Fruit fly (Drosophila melanogaster) whole organism, adult: ENCODE data around the gene CG11674.

Experiments used
- CG11617 ChIP-seq: fragments of 200-800 bp; sonication (Bioruptor generic); optimal IDR thresholded peaks from 2 replicates; lab custom pipeline; 2017; ENCODE audit warnings: mild to moderate bottlenecking, missing biosample characterization, missing genetic modification reagents, missing genetic modification characterization
- CG12768 ChIP-seq: fragments of 200-800 bp; sonication (Bioruptor generic); optimal IDR thresholded peaks from 2 replicates; lab custom pipeline; 2017; ENCODE audit warnings: missing biosample characterization, missing genetic modification characterization, mild to moderate bottlenecking, moderate library complexity, missing genetic modification reagents
- CG14711 ChIP-seq: fragments of 200-800 bp; sonication (Bioruptor generic); optimal IDR thresholded peaks from 2 replicates; lab custom pipeline; 2018; ENCODE audit warnings: missing biosample characterization, mild to moderate bottlenecking, missing genetic modification characterization, moderate library complexity
- CG1620 ChIP-seq: fragments of 200-800 bp; sonication (Bioruptor generic); optimal IDR thresholded peaks from 2 replicates; lab custom pipeline; 2016; ENCODE audit warnings: missing biosample characterization, missing genetic modification characterization
- CG33017 ChIP-seq: fragments of 200-800 bp; sonication (Bioruptor generic); optimal IDR thresholded peaks from 2 replicates; lab custom pipeline; 2018; ENCODE audit warnings: missing biosample characterization, mild to moderate bottlenecking, missing genetic modification characterization, moderate library complexity
- CG5204 ChIP-seq: fragments of 200-800 bp; sonication (Bioruptor generic); optimal IDR thresholded peaks from 2 replicates; lab custom pipeline; 2016; ENCODE audit warnings: missing biosample characterization, missing genetic modification characterization
- CG7045 ChIP-seq: fragments of 200-800 bp; sonication (Bioruptor generic); optimal IDR thresholded peaks from 2 replicates; lab custom pipeline; 2017; ENCODE audit warnings: missing biosample characterization, mild to moderate bottlenecking, missing genetic modification characterization
- CG7101 ChIP-seq: fragments of 200-800 bp; sonication (Bioruptor generic); optimal IDR thresholded peaks from 2 replicates; lab custom pipeline; 2018; ENCODE audit warnings: missing biosample characterization, mild to moderate bottlenecking, missing genetic modification characterization, moderate library complexity
- Clk ChIP-seq: fragments of 200-800 bp; sonication (Bioruptor generic); optimal IDR thresholded peaks from 2 replicates; lab custom pipeline; 2017; ENCODE audit warnings: missing biosample characterization, missing genetic modification characterization
- Crg-1 ChIP-seq: fragments of 200-800 bp; sonication (Bioruptor generic); optimal IDR thresholded peaks from 2 replicates; lab custom pipeline; 2016; ENCODE audit warnings: missing biosample characterization, missing genetic modification characterization
- Hr96 ChIP-seq: fragments of 200-800 bp; sonication (Bioruptor generic); optimal IDR thresholded peaks from 2 replicates; lab custom pipeline; 2016; ENCODE audit warnings: missing biosample characterization, missing genetic modification characterization
- Mnt ChIP-seq: fragments of 200-800 bp; sonication (Bioruptor generic); optimal IDR thresholded peaks from 2 replicates; lab custom pipeline; 2016; ENCODE audit warnings: missing biosample characterization, mild to moderate bottlenecking, missing genetic modification characterization
- bab1 ChIP-seq: fragments of 200-800 bp; sonication (Bioruptor generic); optimal IDR thresholded peaks from 3 replicates; lab custom pipeline; 2019; ENCODE audit warnings: missing biosample characterization, mild to moderate bottlenecking, missing genetic modification characterization, moderate library complexity
- cic ChIP-seq: fragments of 200-800 bp; sonication (Bioruptor generic); optimal IDR thresholded peaks from 2 replicates; lab custom pipeline; 2017; ENCODE audit warnings: missing biosample characterization, mild to moderate bottlenecking, missing genetic modification characterization, moderate library complexity
- cnc ChIP-seq, 2 experiments: fragments of >200 bp; optimal IDR thresholded peaks; 2 replicates each; lab custom pipeline; 2017
- kay ChIP-seq: fragments of 200-800 bp; sonication (Bioruptor generic); peaks from one replicate; lab custom pipeline; 2016; ENCODE audit warnings: missing biosample characterization, missing genetic modification characterization, borderline replicate concordance
- ovo ChIP-seq: fragments of 200-800 bp; sonication (Bioruptor generic); optimal IDR thresholded peaks from 2 replicates; lab custom pipeline; 2016; ENCODE audit warnings: missing biosample characterization, missing genetic modification characterization
- pad ChIP-seq: fragments of 200-800 bp; sonication (Bioruptor generic); optimal IDR thresholded peaks from 3 replicates; lab custom pipeline; 2017; ENCODE audit warnings: missing biosample characterization, missing genetic modification characterization, mild to moderate bottlenecking, moderate library complexity, missing genetic modification reagents
- tj ChIP-seq: fragments of 200-800 bp; sonication (Bioruptor generic); optimal IDR thresholded peaks from 3 replicates; lab custom pipeline; 2017; ENCODE audit warnings: missing biosample characterization, mild to moderate bottlenecking, missing genetic modification characterization, moderate library complexity
- toe ChIP-seq: fragments of 200-800 bp; sonication (Bioruptor generic); optimal IDR thresholded peaks from 2 replicates; lab custom pipeline; 2016; ENCODE audit warnings: missing biosample characterization, missing genetic modification characterization

CG11674 gene

DNA sequence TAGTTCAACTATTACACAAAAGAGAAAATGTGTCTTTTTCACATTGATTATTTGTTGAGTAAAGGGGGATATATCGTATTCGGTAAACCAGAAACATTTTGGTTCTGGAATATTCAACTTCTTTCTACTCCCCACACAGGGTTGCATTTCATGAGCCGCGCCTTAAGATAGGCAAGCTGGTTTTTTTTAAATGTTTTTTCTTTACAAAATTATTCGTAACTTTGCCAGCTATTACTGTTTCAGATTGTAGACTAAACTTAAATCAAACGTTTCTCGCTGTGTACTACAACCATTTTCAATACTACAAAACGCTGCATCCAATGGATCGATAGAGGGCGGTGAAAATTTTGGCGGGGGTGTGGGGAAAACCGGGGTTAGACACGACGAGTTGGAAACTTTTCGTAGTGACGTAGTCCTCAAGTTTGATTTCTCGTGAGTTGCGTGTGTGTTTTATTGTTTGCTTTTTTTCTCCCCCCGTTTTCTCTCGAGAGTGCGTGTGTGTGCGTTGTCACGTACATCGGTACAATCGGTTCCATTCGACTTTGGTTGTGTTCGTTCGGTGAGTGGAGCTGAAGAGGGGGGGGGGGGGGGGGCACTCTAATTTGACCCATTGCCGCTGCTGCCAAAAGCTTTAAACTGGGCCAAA lies 12.0 kb downstream of the CG11674 start:
- no peak for TF ChIP-seq cic (GFP tag; lab: Kevin White, UChicago)
- no peak for TF ChIP-seq kay (GFP tag; lab: Kevin White, UChicago)
- TF ChIP-seq tj = peak; percentile 35
- no peak for TF ChIP-seq pad

DNA sequence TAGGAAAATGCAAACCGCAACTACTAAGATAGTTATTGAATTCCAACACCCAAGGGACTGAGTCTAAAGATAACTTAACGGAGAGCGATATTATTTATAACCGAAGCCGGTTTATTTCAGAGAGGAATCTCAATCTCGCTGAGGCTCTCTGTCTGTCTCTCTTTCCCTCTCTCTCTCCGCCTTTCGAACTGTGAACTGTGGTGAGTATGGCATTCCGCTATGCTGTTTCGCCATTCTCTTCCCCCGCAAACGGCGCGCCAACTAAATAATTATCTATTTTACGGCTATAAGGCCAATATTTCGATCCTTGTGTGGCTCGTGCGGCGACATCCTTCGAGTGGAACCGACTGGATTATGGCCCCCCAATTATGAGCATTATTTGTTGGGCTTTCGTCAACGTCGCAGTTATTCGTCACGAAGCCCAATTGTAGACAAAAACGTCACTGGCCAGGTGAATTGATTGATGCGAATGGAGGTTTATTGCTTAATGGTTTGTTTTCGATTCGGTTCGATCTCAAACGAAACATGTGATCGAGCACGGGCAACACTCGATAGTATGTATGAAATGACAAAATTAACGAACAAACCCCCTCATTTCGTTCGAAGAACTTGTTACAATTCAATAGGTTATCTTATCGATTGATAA lies 13.4 kb downstream of the CG11674 start:
- TF ChIP-seq pad (peak; percentile 48), kay (GFP tag; lab: Kevin White, UChicago) (peak; percentile 42), ovo (peak; percentile 52), cic (GFP tag; lab: Kevin White, UChicago) (no peak)

dm6 chrX:14211250-14211944 lies 14.3 kb downstream of the CG11674 start:
- TF ChIP-seq CG5204 (GFP tag; lab: Kevin White, UChicago) (no peak), Mnt (GFP tag; lab: Kevin White, UChicago) (no peak), tj (peak; percentile 1)

DNA sequence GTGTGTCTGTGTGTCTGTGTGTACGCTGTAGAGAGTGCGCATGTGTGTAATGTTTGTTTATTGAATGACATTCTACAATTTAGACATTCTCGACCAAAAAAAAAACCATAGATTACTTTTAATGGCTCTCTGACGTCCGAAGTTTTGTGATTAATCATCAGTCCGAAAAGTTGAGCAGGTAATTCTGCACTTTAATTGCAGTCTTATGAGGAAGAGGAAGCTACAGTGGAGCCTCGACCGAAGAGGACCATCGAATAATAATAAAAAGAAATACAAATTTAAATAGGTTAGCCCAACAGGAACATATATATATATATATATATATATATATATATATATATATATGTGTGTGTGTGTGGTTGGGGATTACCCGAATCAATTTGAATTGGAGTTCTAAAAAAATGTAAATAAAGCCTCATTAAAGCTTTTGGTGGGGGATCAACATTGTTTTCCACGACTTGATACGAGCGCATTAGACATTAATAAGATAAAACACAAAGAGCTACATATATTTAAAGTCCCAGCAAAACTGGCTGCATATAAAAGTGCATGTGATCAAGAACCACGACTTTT lies 16.4 kb downstream of the CG11674 start:
- no peak for TF ChIP-seq kay (GFP tag; lab: Kevin White, UChicago)
- TF ChIP-seq Hr96 (GFP tag; lab: Kevin White, UChicago) = peak; percentile 18
- no peak for TF ChIP-seq cic (GFP tag; lab: Kevin White, UChicago)

- TF ChIP-seq toe = peak; percentile 12
- peak; percentile 36 for TF ChIP-seq CG11617 (GFP tag; lab: Kevin White, UChicago)
- TF ChIP-seq CG5204 (GFP tag; lab: Kevin White, UChicago) = no peak
- TF ChIP-seq Crg-1 (GFP tag; lab: Kevin White, UChicago) = no peak
- no peak for TF ChIP-seq Mnt (GFP tag; lab: Kevin White, UChicago)
- TF ChIP-seq CG1620 = no peak
- no peak for TF ChIP-seq Clk (GFP tag; lab: Kevin White, UChicago)
- peak; percentile 72 for TF ChIP-seq kay (GFP tag; lab: Kevin White, UChicago)
- no peak for TF ChIP-seq ovo
- TF ChIP-seq CG14711 (tag; lab: Kevin White, UChicago) = peak; percentile 28
- TF ChIP-seq CG12768 (GFP tag; lab: Kevin White, UChicago) = no peak
- TF ChIP-seq tj = no peak
- no peak for TF ChIP-seq CG7101 (tag; lab: Kevin White, UChicago)
- peak; percentile 41 for TF ChIP-seq CG33017 (tag; lab: Kevin White, UChicago)
- TF ChIP-seq cnc (optimal IDR thresholded peaks at IDR 0.05; lab: Kevin White, UChicago) = no peak
- TF ChIP-seq CG7045 = peak; percentile 58
- TF ChIP-seq pad = peak; percentile 26
- TF ChIP-seq bab1 (GFP tag; lab: Kevin White, UChicago) = peak; percentile 39
- no peak for TF ChIP-seq cic (GFP tag; lab: Kevin White, UChicago)
- peak; percentile 42 for TF ChIP-seq Hr96 (GFP tag; lab: Kevin White, UChicago)
These were observed 17.1 kb downstream of the CG11674 start for dm6 chrX:14208426-14209208.

- no peak for TF ChIP-seq kay (GFP tag; lab: Kevin White, UChicago)
- TF ChIP-seq tj = no peak
- TF ChIP-seq CG1620 = no peak
- no peak for TF ChIP-seq CG7101 (tag; lab: Kevin White, UChicago)
- no peak for TF ChIP-seq cnc (optimal IDR thresholded peaks at IDR 0.05; lab: Kevin White, UChicago)
- TF ChIP-seq Mnt (GFP tag; lab: Kevin White, UChicago) = no peak
- TF ChIP-seq CG12768 (GFP tag; lab: Kevin White, UChicago) = no peak
- TF ChIP-seq CG33017 (tag; lab: Kevin White, UChicago) = no peak
- no peak for TF ChIP-seq Clk (GFP tag; lab: Kevin White, UChicago)
- no peak for TF ChIP-seq bab1 (GFP tag; lab: Kevin White, UChicago)
- TF ChIP-seq CG7045 = no peak
- no peak for TF ChIP-seq CG14711 (tag; lab: Kevin White, UChicago)
- no peak for TF ChIP-seq cic (GFP tag; lab: Kevin White, UChicago)
- no peak for TF ChIP-seq Crg-1 (GFP tag; lab: Kevin White, UChicago)
- no peak for TF ChIP-seq pad
- no peak for TF ChIP-seq toe
These were observed 24.5 kb downstream of the CG11674 start, which contains the start of gene Prp16 for dm6 chrX:14201178-14201577. Gene Prp16, plus strand, starts transcription at chrX:14201362.
